Worm (Caenorhabditis elegans) whole organism, late embryonic: ENCODE measurements around the gene hch-1.

Experiments used
- ama-1 ChIP-seq: fragments of 150-350 bp; optimal IDR thresholded peaks from 2 replicates; lab custom pipeline; 2014
- ceh-22 ChIP-seq: sonication (generic microtip); optimal IDR thresholded peaks from 2 replicates; lab custom pipeline; 2017; ENCODE audit warnings: missing biosample characterization, missing genetic modification characterization
- ceh-24 ChIP-seq: sonication (generic microtip); optimal IDR thresholded peaks from 2 replicates; lab custom pipeline; 2016; ENCODE audit warnings: mild to moderate bottlenecking, missing genetic modification characterization, missing compliant biosample characterization
- ceh-48 ChIP-seq: sonication (generic microtip); optimal IDR thresholded peaks from 2 replicates; lab custom pipeline; 2016; ENCODE audit warnings: missing genetic modification characterization, inconsistent platforms, missing compliant biosample characterization
- fkh-10 ChIP-seq: fragments of 150-350 bp; optimal IDR thresholded peaks from 2 replicates; lab custom pipeline; 2014; ENCODE audit warnings: missing biosample characterization, missing genetic modification reagents, missing genetic modification characterization
- mec-3 ChIP-seq: sonication (generic microtip); optimal IDR thresholded peaks from 2 replicates; lab custom pipeline; 2016; ENCODE audit warnings: borderline replicate concordance, missing genetic modification characterization, missing compliant biosample characterization
- nfya-1 ChIP-seq: sonication (generic microtip); optimal IDR thresholded peaks from 2 replicates; lab custom pipeline; 2017; ENCODE audit warnings: missing genetic modification characterization, mild to moderate bottlenecking, missing compliant biosample characterization, antibody characterized with exemption, moderate library complexity
- pat-9 ChIP-seq: fragments of 200-800 bp; sonication (Bioruptor generic); optimal IDR thresholded peaks from 2 replicates; lab custom pipeline; 2018; ENCODE audit warnings: mild to moderate bottlenecking, missing genetic modification characterization, moderate library complexity, missing compliant biosample characterization
- rnt-1 ChIP-seq: sonication (generic microtip); optimal IDR thresholded peaks from 2 replicates; lab custom pipeline; 2016; ENCODE audit warnings: missing genetic modification characterization, missing compliant biosample characterization
- zip-5 ChIP-seq: sonication (generic microtip); optimal IDR thresholded peaks from 2 replicates; lab custom pipeline; 2016; ENCODE audit warnings: missing genetic modification characterization, missing compliant biosample characterization

- TF ChIP-seq zip-5 (tag; lab: Kevin White, UChicago): no peak
- no peak for TF ChIP-seq pat-9 (tag; lab: Kevin White, UChicago)
- no peak for TF ChIP-seq ceh-48 (tag; lab: Kevin White, UChicago)
- TF ChIP-seq ceh-24 (tag; lab: Kevin White, UChicago): no peak
- TF ChIP-seq rnt-1 (tag; lab: Kevin White, UChicago): no peak
- TF ChIP-seq nfya-1 (tag; lab: Kevin White, UChicago): no peak
- no peak for TF ChIP-seq ama-1
- no peak for TF ChIP-seq fkh-10 (GFP tag; lab: Kevin White, UChicago)
- no peak for TF ChIP-seq ceh-22 (tag; lab: Kevin White, UChicago)
- no peak for TF ChIP-seq mec-3 (tag; lab: Kevin White, UChicago)
Observed at ce11 chrX:14736220-14736619, 36.4 kb upstream of the hch-1 start.
